Worm (Caenorhabditis elegans) whole organism, L2 larva: ENCODE data around the gene D2096.5.
A peak's percentile ranks its signal among the peaks of the same experiment; 100 is the strongest.

Experiments used
- C34F6.9 ChIP-seq: fragments of 150-350 bp; optimal IDR thresholded peaks from 2 replicates; lab custom pipeline; 2014; ENCODE audit warnings: missing biosample characterization, missing genetic modification characterization
- F13H6.1 ChIP-seq: sonication (generic microtip); optimal IDR thresholded peaks from 2 replicates; lab custom pipeline; 2016; ENCODE audit warnings: missing genetic modification characterization, missing compliant biosample characterization
- R02D3.7 ChIP-seq: fragments of 150-350 bp; optimal IDR thresholded peaks from 2 replicates; lab custom pipeline; 2014; ENCODE audit warnings: missing biosample characterization, missing genetic modification characterization
- Y55F3AM.14 ChIP-seq: fragments of 200-800 bp; sonication (Bioruptor generic); optimal IDR thresholded peaks from 2 replicates; lab custom pipeline; 2018; ENCODE audit warnings: mild to moderate bottlenecking, missing genetic modification characterization, missing compliant biosample characterization
- ZK546.5 ChIP-seq: sonication (generic microtip); optimal IDR thresholded peaks from 2 replicates; lab custom pipeline; 2017; ENCODE audit warnings: missing biosample characterization, missing genetic modification characterization
- alr-1 ChIP-seq: fragments of 150-350 bp; optimal IDR thresholded peaks from 2 replicates; lab custom pipeline; 2014; ENCODE audit warnings: missing biosample characterization, missing genetic modification characterization
- ceh-16 ChIP-seq: fragments of 150-350 bp; optimal IDR thresholded peaks from 2 replicates; lab custom pipeline; 2014; ENCODE audit warnings: missing biosample characterization, missing genetic modification characterization
- ceh-82 ChIP-seq: fragments of 150-350 bp; optimal IDR thresholded peaks from 2 replicates; lab custom pipeline; 2014; ENCODE audit warnings: missing biosample characterization, missing genetic modification characterization
- crh-2 ChIP-seq: sonication (generic microtip); optimal IDR thresholded peaks from 2 replicates; lab custom pipeline; 2017; ENCODE audit warnings: missing biosample characterization, missing genetic modification characterization
- dmd-4 ChIP-seq: sonication (generic microtip); optimal IDR thresholded peaks from 2 replicates; lab custom pipeline; 2017; ENCODE audit warnings: missing biosample characterization, missing genetic modification characterization
- egl-27 ChIP-seq: sonication (generic microtip); optimal IDR thresholded peaks from 3 replicates; lab custom pipeline; 2017; ENCODE audit warnings: missing biosample characterization, missing genetic modification reagents, missing genetic modification characterization
- elt-1 ChIP-seq: fragments of 150-350 bp; optimal IDR thresholded peaks from 2 replicates; lab custom pipeline; 2014; ENCODE audit warnings: missing biosample characterization, missing genetic modification characterization
- fos-1 ChIP-seq: fragments of 150-350 bp; optimal IDR thresholded peaks from 2 replicates; lab custom pipeline; 2014; ENCODE audit warnings: missing biosample characterization, missing genetic modification characterization
- gmeb-1 ChIP-seq: fragments of 150-350 bp; optimal IDR thresholded peaks from 2 replicates; lab custom pipeline; 2014; ENCODE audit warnings: missing biosample characterization, missing genetic modification characterization
- lin-11 ChIP-seq: fragments of 150-350 bp; sonication (generic microtip); optimal IDR thresholded peaks from 2 replicates; lab custom pipeline; 2014; ENCODE audit warnings: missing biosample characterization, missing genetic modification characterization, inconsistent platforms, mixed read lengths
- lin-13 ChIP-seq: fragments of 150-350 bp; optimal IDR thresholded peaks from 2 replicates; lab custom pipeline; 2014; ENCODE audit warnings: missing biosample characterization, missing genetic modification reagents, missing genetic modification characterization
- lin-39 ChIP-seq: fragments of 150-350 bp; optimal IDR thresholded peaks from 2 replicates; lab custom pipeline; 2014; ENCODE audit warnings: missing biosample characterization, missing genetic modification reagents, missing genetic modification characterization
- lsy-2 ChIP-seq, 2 experiments: fragments of 150-350 bp in 1 of 2; sonication (generic microtip) in 1 of 2; optimal IDR thresholded peaks; 2 replicates each; lab custom pipeline; 2014 to 2017; ENCODE audit warnings: missing biosample characterization in 2 of 2, missing genetic modification characterization in 2 of 2
- mab-5 ChIP-seq: fragments of 150-350 bp; optimal IDR thresholded peaks from 2 replicates; lab custom pipeline; 2014; ENCODE audit warnings: missing biosample characterization, missing genetic modification characterization
- mbf-1 ChIP-seq: sonication (generic microtip); optimal IDR thresholded peaks from 2 replicates; lab custom pipeline; 2017; ENCODE audit warnings: missing biosample characterization, missing genetic modification characterization
- mdl-1 ChIP-seq, 2 experiments: fragments of 150-350 bp in 1 of 2; sonication (generic microtip) in 1 of 2; optimal IDR thresholded peaks; 2 replicates each; lab custom pipeline; 2017; ENCODE audit warnings: missing biosample characterization in 2 of 2, missing genetic modification characterization in 2 of 2
- nhr-10 ChIP-seq: sonication (generic microtip); optimal IDR thresholded peaks from 2 replicates; lab custom pipeline; 2017; ENCODE audit warnings: missing biosample characterization, missing genetic modification characterization
- nhr-11 ChIP-seq: fragments of 150-350 bp; optimal IDR thresholded peaks from 2 replicates; lab custom pipeline; 2014; ENCODE audit warnings: missing biosample characterization, missing genetic modification characterization
- nhr-129 ChIP-seq: fragments of 150-350 bp; optimal IDR thresholded peaks from 2 replicates; lab custom pipeline; 2014; ENCODE audit warnings: missing biosample characterization, missing genetic modification characterization
- nhr-21 ChIP-seq: fragments of 150-350 bp; optimal IDR thresholded peaks from 2 replicates; lab custom pipeline; 2014; ENCODE audit warnings: missing biosample characterization, missing genetic modification characterization
- nhr-23 ChIP-seq: fragments of 150-350 bp; optimal IDR thresholded peaks from 2 replicates; lab custom pipeline; 2014; ENCODE audit warnings: missing biosample characterization, missing genetic modification reagents, missing genetic modification characterization
- nhr-237 ChIP-seq: fragments of 150-350 bp; optimal IDR thresholded peaks from 2 replicates; lab custom pipeline; 2014; ENCODE audit warnings: missing biosample characterization, missing genetic modification characterization
- nhr-6 ChIP-seq: fragments of 150-350 bp; optimal IDR thresholded peaks from 2 replicates; lab custom pipeline; 2014; ENCODE audit warnings: missing biosample characterization, missing genetic modification characterization
- nhr-77 ChIP-seq: fragments of 150-350 bp; optimal IDR thresholded peaks from 2 replicates; lab custom pipeline; 2014; ENCODE audit warnings: missing biosample characterization, missing genetic modification characterization
- peb-1 ChIP-seq: fragments of 150-350 bp; optimal IDR thresholded peaks from 2 replicates; lab custom pipeline; 2014; ENCODE audit warnings: missing biosample characterization, missing genetic modification characterization
- sem-4 ChIP-seq: fragments of 150-350 bp; optimal IDR thresholded peaks from 2 replicates; lab custom pipeline; 2014; ENCODE audit warnings: missing biosample characterization, missing genetic modification reagents, missing genetic modification characterization
- sma-3 ChIP-seq: sonication (generic microtip); optimal IDR thresholded peaks from 2 replicates; lab custom pipeline; 2016; ENCODE audit warnings: missing genetic modification reagents, missing genetic modification characterization, missing compliant biosample characterization
- sma-9 ChIP-seq, 2 experiments: fragments of 150-350 bp in 1 of 2; sonication (generic microtip) in 1 of 2; optimal IDR thresholded peaks; 2 replicates each; lab custom pipeline; 2014 to 2016; ENCODE audit warnings: missing genetic modification characterization in 2 of 2, mild to moderate bottlenecking in 1 of 2, missing biosample characterization in 1 of 2, missing compliant biosample characterization in 1 of 2, missing genetic modification reagents in 1 of 2, moderate library complexity in 1 of 2
- snpc-4 ChIP-seq: fragments of 150-350 bp; optimal IDR thresholded peaks from 2 replicates; lab custom pipeline; 2014; ENCODE audit warnings: missing biosample characterization, missing genetic modification characterization
- unc-39 ChIP-seq: fragments of 150-350 bp; optimal IDR thresholded peaks from 2 replicates; lab custom pipeline; 2014; ENCODE audit warnings: missing biosample characterization, missing genetic modification characterization
- unc-55 ChIP-seq: fragments of 150-350 bp; sonication (generic microtip); optimal IDR thresholded peaks from 3 replicates; lab custom pipeline; 2014; ENCODE audit warnings: missing biosample characterization, missing genetic modification reagents, missing genetic modification characterization
- zag-1 ChIP-seq: fragments of 150-350 bp; optimal IDR thresholded peaks from 2 replicates; lab custom pipeline; 2014; ENCODE audit warnings: missing biosample characterization, missing genetic modification characterization
- ztf-1 ChIP-seq: fragments of 200-800 bp; sonication (Bioruptor generic); conservative IDR thresholded peaks from 2 replicates; pipeline ENCODE4 v1.3.6; 2022; ENCODE audit warnings: missing genetic modification characterization, missing compliant biosample characterization
- ztf-4 ChIP-seq: fragments of 150-350 bp; optimal IDR thresholded peaks from 2 replicates; lab custom pipeline; 2014; ENCODE audit warnings: missing biosample characterization, missing genetic modification characterization

The D2096.5 gene

DNA sequence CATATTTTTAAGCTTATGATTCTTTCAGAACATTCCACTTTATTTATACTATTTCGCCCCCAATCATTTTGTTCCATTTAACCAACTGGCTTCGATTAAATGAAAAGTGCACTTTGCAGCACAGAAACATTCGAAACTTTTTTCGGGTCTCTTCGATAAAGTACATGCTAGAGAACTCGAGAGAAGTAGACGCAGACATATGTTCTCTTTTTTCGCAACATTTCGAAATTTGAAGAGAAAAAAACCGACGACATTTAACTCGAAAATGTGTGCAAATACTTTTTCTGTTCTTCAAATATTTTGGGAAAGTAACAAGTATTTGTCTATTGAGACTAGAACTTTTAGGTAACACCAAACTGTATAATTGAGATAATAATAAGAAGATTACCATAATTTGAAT, 17.4 kb upstream of the D2096.5 start (continued):
- TF ChIP-seq ceh-82 (tag; lab: Kevin White, UChicago), result no peak
- no peak for TF ChIP-seq F13H6.1 (tag; lab: Kevin White, UChicago)

DNA sequence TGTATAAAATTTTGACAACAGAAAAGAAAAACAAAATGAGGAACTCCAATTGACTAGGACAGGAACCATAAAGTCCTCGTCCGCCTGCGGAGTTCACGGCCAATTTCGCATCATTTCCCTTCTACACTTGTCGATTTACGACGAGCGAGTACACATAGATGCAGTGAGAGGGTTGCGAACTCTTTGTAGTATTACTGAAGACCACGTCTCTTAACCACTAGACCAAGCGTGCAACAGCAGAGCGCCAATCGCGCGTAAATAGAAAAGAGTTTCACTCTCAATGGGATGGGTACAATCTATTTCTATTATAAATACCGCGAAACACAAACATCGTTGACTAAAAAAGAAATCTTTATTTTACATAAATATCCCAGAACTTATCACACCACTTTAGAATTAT, 15.8 kb upstream of the D2096.5 start:
- peak; percentile 66 for TF ChIP-seq nhr-21 (tag; lab: Kevin White, UChicago)
- TF ChIP-seq sem-4 (tag; lab: Kevin White, UChicago), result peak; percentile 21
- peak; percentile 96 for TF ChIP-seq nhr-129 (tag; lab: Kevin White, UChicago)
- peak; percentile 15 for TF ChIP-seq R02D3.7 (tag; lab: Kevin White, UChicago)
- TF ChIP-seq gmeb-1 (tag; lab: Kevin White, UChicago), result peak; percentile 71
- no peak for TF ChIP-seq ztf-1 (GFP tag; lab: Robert Waterston, UW)
- TF ChIP-seq ZK546.5 (tag; lab: Kevin White, UChicago), result no peak
- peak; percentile 72 for TF ChIP-seq fos-1 (tag; lab: Kevin White, UChicago)
- peak; percentile 59 for TF ChIP-seq egl-27 (tag; lab: Kevin White, UChicago)
- no peak for TF ChIP-seq lin-39 (tag; lab: Kevin White, UChicago)
- TF ChIP-seq C34F6.9 (tag; lab: Kevin White, UChicago), result peak; percentile 84
- TF ChIP-seq mab-5 (tag; lab: Kevin White, UChicago), result peak; percentile 32
- peak; percentile 89 for TF ChIP-seq sma-9 (GFP tag; optimal IDR thresholded peaks at IDR 0.05; lab: Kevin White, UChicago)
- TF ChIP-seq sma-9 (tag; optimal IDR thresholded peaks at IDR 0.05; lab: Kevin White, UChicago), result no peak
- TF ChIP-seq nhr-11 (tag; lab: Kevin White, UChicago), result no peak
- TF ChIP-seq F13H6.1 (tag; lab: Kevin White, UChicago), result peak; percentile 74
- TF ChIP-seq peb-1 (tag; lab: Kevin White, UChicago), result no peak
- TF ChIP-seq mbf-1 (tag; lab: Kevin White, UChicago), result no peak
- no peak for TF ChIP-seq elt-1 (tag; lab: Kevin White, UChicago)
- peak; percentile 81 for TF ChIP-seq sma-3
- no peak for TF ChIP-seq nhr-10 (tag; lab: Kevin White, UChicago)
- TF ChIP-seq nhr-77, result no peak
- peak; percentile 82 for TF ChIP-seq lin-13 (GFP tag; lab: Kevin White, UChicago)
- TF ChIP-seq lin-11, result peak; percentile 44
- TF ChIP-seq ztf-4 (tag; lab: Kevin White, UChicago), result peak; percentile 74
- TF ChIP-seq unc-39, result no peak
- peak; percentile 43 for TF ChIP-seq zag-1 (tag; lab: Kevin White, UChicago)
- TF ChIP-seq mdl-1 (tag; optimal IDR thresholded peaks at IDR 0.05; lab: Kevin White, UChicago), result no peak
- peak; percentile 74 for TF ChIP-seq nhr-6 (tag; lab: Kevin White, UChicago)
- no peak for TF ChIP-seq dmd-4 (tag; lab: Kevin White, UChicago)
- TF ChIP-seq snpc-4 (tag; lab: Kevin White, UChicago), result peak; percentile 71
- TF ChIP-seq ceh-16 (tag; lab: Kevin White, UChicago), result peak; percentile 9
- TF ChIP-seq crh-2 (tag; lab: Kevin White, UChicago), result peak; percentile 85
- TF ChIP-seq alr-1 (tag; lab: Kevin White, UChicago), result no peak
- TF ChIP-seq lsy-2 (tag; optimal IDR thresholded peaks at IDR 0.05; lab: Kevin White, UChicago), result peak; percentile 54 to 82
- TF ChIP-seq Y55F3AM.14 (GFP tag; lab: Kevin White, UChicago), result peak; percentile 68

DNA sequence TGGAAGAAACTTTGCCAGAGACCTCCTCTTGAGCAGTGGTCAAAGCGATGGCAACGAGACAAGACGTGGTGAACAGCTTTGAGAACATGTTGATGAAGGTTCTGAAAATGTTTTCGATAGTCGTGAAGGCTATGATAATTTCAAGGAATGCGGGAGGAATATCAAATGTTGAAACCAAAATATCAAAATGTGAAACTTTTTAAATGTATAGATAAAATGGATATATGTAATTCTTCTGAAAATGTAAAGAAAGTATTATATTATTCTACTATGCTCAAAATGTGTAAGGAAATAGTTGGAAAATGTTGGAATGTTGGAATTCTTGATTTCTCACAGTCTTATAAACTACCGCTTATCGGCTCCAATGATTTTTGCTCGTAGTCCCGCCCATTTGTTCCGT, 9.6 kb upstream of the D2096.5 start, which contains the start of gene D2096.6:
Gene D2096.6 (minus strand): TSS at position 101 of the 400 bp plus-strand sequence.
- no peak for TF ChIP-seq lin-11
- TF ChIP-seq lin-13 (GFP tag; lab: Kevin White, UChicago), result no peak
- TF ChIP-seq unc-55 (GFP tag; lab: Kevin White, UChicago), result no peak
- TF ChIP-seq mdl-1 (tag; optimal IDR thresholded peaks at IDR 0.05; lab: Kevin White, UChicago), result no peak
- TF ChIP-seq gmeb-1 (tag; lab: Kevin White, UChicago), result no peak
- TF ChIP-seq nhr-23, result no peak

DNA sequence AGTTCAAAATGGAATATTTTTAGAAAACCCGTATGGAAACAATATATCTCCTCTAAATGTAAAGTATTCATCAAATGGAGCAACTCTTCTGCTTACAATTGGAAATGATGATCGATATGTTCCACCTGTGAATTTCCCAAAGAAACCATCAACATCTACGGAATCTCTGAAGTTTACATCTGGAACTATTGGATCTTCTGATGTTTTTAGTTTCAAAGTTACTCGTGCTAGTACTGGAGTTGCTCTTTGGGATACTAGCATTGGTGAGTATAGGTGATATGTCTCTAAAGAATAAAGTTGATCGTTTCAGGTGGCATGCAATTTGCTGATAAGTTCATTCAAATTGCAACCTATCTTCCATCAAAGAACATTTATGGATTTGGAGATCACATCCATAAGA, 8.3 kb upstream of the D2096.5 start:
- TF ChIP-seq ZK546.5 (tag; lab: Kevin White, UChicago) (no peak), nhr-237 (tag; lab: Kevin White, UChicago) (no peak)
